Worm (Caenorhabditis elegans): ENCODE results near the gene T20D4.15.
"Not testable (repeated sequence)": the region's sequence is repeated elsewhere in the genome, so short reads cannot be mapped to it uniquely, and the experiment has no call there.

The T20D4.15 gene

ce11 chrV:3394694-3395240 is at the start of gene T20D4.15:
Gene T20D4.15 (minus strand): TSS chrV:3394744.
- TF ChIP-seq dao-5 (tag; optimal IDR thresholded peaks at IDR 0.05): no peak
- TF ChIP-seq W03F9.2 (tag; optimal IDR thresholded peaks at IDR 0.05): no peak
- no peak for TF ChIP-seq him-1 (tag; optimal IDR thresholded peaks at IDR 0.05)

ce11 chrV:3442609-3443008 is 48.1 kb upstream of the T20D4.15 start:
- TF ChIP-seq him-1 (tag; optimal IDR thresholded peaks at IDR 0.05) (no peak), W03F9.2 (tag; optimal IDR thresholded peaks at IDR 0.05) (no peak), dao-5 (tag; optimal IDR thresholded peaks at IDR 0.05) (no peak)

- TF ChIP-seq dao-5 (tag; optimal IDR thresholded peaks at IDR 0.05) (no peak), W03F9.2 (tag; optimal IDR thresholded peaks at IDR 0.05) (no peak), him-1 (tag; optimal IDR thresholded peaks at IDR 0.05) (no peak)
These were observed 37.0 kb upstream of the T20D4.15 start, which contains the start of the genes T20D4.19 and srj-9 for ce11 chrV:3431535-3431990. Gene T20D4.19 (minus strand): TSS chrV:3431635. Gene srj-9 (plus strand): TSS chrV:3431940.

ce11 chrV:3428697-3429096 is 34.2 kb upstream of the T20D4.15 start, which contains the start of gene srab-20:
Gene srab-20 (plus strand): TSS chrV:3428997.
- no peak for TF ChIP-seq dao-5 (tag; optimal IDR thresholded peaks at IDR 0.05)
- TF ChIP-seq him-1 (tag; optimal IDR thresholded peaks at IDR 0.05): no peak
- TF ChIP-seq W03F9.2 (tag; optimal IDR thresholded peaks at IDR 0.05): no peak

ce11 chrV:3426076-3426475 is 31.5 kb upstream of the T20D4.15 start, which contains the start of gene srab-22:
Gene srab-22 (plus strand): TSS chrV:3426376.
- no peak for TF ChIP-seq dao-5 (tag; optimal IDR thresholded peaks at IDR 0.05)
- TF ChIP-seq him-1 (tag; optimal IDR thresholded peaks at IDR 0.05): no peak
- no peak for TF ChIP-seq W03F9.2 (tag; optimal IDR thresholded peaks at IDR 0.05)

ce11 chrV:3424341-3424740 is 29.8 kb upstream of the T20D4.15 start, which contains the start of gene srab-21:
Gene srab-21 (minus strand): TSS chrV:3424441.
- TF ChIP-seq W03F9.2 (tag; optimal IDR thresholded peaks at IDR 0.05) (no peak), him-1 (tag; optimal IDR thresholded peaks at IDR 0.05) (no peak), dao-5 (tag; optimal IDR thresholded peaks at IDR 0.05) (no peak)

ce11 chrV:3417928-3418327 is 23.4 kb upstream of the T20D4.15 start, which contains the start of gene T20D4.3:
Gene T20D4.3 (plus strand): TSS chrV:3418228.
- no peak for TF ChIP-seq him-1 (tag; optimal IDR thresholded peaks at IDR 0.05)
- TF ChIP-seq W03F9.2 (tag; optimal IDR thresholded peaks at IDR 0.05): no peak

- TF ChIP-seq dao-5 (tag; optimal IDR thresholded peaks at IDR 0.05) (no peak), him-1 (tag; optimal IDR thresholded peaks at IDR 0.05) (no peak), W03F9.2 (tag; optimal IDR thresholded peaks at IDR 0.05) (no peak)
These were observed 18.5 kb upstream of the T20D4.15 start, which contains the start of gene txt-11 for ce11 chrV:3413010-3413409. Gene txt-11 (plus strand): TSS chrV:3413310.

- TF ChIP-seq W03F9.2 (tag; optimal IDR thresholded peaks at IDR 0.05) (no peak), him-1 (tag; optimal IDR thresholded peaks at IDR 0.05) (no peak), dao-5 (tag; optimal IDR thresholded peaks at IDR 0.05) (no peak)
These were observed 15.6 kb upstream of the T20D4.15 start, which contains the start of gene arrd-22 for ce11 chrV:3410098-3410570. Gene arrd-22 (plus strand): TSS chrV:3410520.

- TF ChIP-seq dao-5 (tag; optimal IDR thresholded peaks at IDR 0.05) (no peak), W03F9.2 (tag; optimal IDR thresholded peaks at IDR 0.05) (no peak), him-1 (tag; optimal IDR thresholded peaks at IDR 0.05) (no peak)
These were observed 15.0 kb upstream of the T20D4.15 start for ce11 chrV:3409498-3409897.

ce11 chrV:3408602-3409001 is 14.1 kb upstream of the T20D4.15 start, which contains the start of gene T20D4.7:
Gene T20D4.7 (plus strand): TSS chrV:3408902.
- TF ChIP-seq W03F9.2 (tag; optimal IDR thresholded peaks at IDR 0.05) (no peak), him-1 (tag; optimal IDR thresholded peaks at IDR 0.05) (no peak), dao-5 (tag; optimal IDR thresholded peaks at IDR 0.05) (no peak)

ce11 chrV:3399952-3400351 is 5.4 kb upstream of the T20D4.15 start, which contains the start of gene T20D4.10:
Gene T20D4.10 (plus strand): TSS chrV:3400252.
- not testable (repeated sequence) for TF ChIP-seq W03F9.2, him-1, dao-5 (tag; optimal IDR thresholded peaks at IDR 0.05)

- TF ChIP-seq him-1 (tag; optimal IDR thresholded peaks at IDR 0.05): no peak
- no peak for TF ChIP-seq dao-5 (tag; optimal IDR thresholded peaks at IDR 0.05)
- TF ChIP-seq W03F9.2 (tag; optimal IDR thresholded peaks at IDR 0.05): no peak
These were observed 3.8 kb upstream of the T20D4.15 start, which contains the start of gene T20D4.11 for ce11 chrV:3398314-3398713. Gene T20D4.11 (plus strand): TSS chrV:3398690.

ce11 chrV:3396765-3397164 is 2.2 kb upstream of the T20D4.15 start, which contains the start of gene T20D4.12:
Gene T20D4.12 (plus strand): TSS chrV:3397065.
- not testable (repeated sequence) for TF ChIP-seq W03F9.2, dao-5, him-1 (tag; optimal IDR thresholded peaks at IDR 0.05)
